Worm (Caenorhabditis elegans) whole organism, young adult: ENCODE measurements around the gene Y41D4A.3.

Experiments
- D2030.7 ChIP-seq: fragments of 200-800 bp; sonication (Bioruptor generic); IDR thresholded peaks from 2 replicates; pipeline ENCODE4 v1.3.6; 2022; ENCODE audit warnings: missing genetic modification reagents, missing genetic modification characterization, missing compliant biosample characterization
- F33H1.4 ChIP-seq: fragments of 200-800 bp; sonication (Bioruptor generic); IDR thresholded peaks from 2 replicates; pipeline ENCODE4 v1.3.6; 2022; ENCODE audit warnings: missing genetic modification reagents, missing genetic modification characterization, missing compliant biosample characterization
- F39B2.1 ChIP-seq: fragments of 200-800 bp; sonication (Bioruptor generic); IDR thresholded peaks from 2 replicates; pipeline ENCODE4 v1.3.6; 2022; ENCODE audit warnings: missing genetic modification reagents, missing genetic modification characterization, missing compliant biosample characterization
- K11D2.4 ChIP-seq: fragments of 200-800 bp; sonication (Bioruptor generic); IDR thresholded peaks from 2 replicates; pipeline ENCODE4 v1.3.6; 2022; ENCODE audit warnings: missing genetic modification reagents, missing genetic modification characterization, missing compliant biosample characterization
- K12H6.12 ChIP-seq: fragments of 200-800 bp; sonication (Bioruptor generic); optimal IDR thresholded peaks from 2 replicates; lab custom pipeline; 2018; ENCODE audit warnings: mild to moderate bottlenecking, missing genetic modification characterization, missing compliant biosample characterization
- Y53G8AR.9 ChIP-seq: fragments of 200-800 bp; sonication (Bioruptor generic); conservative IDR thresholded peaks from 2 replicates; pipeline ENCODE4 v1.3.6; 2022; ENCODE audit warnings: missing genetic modification reagents, missing genetic modification characterization, missing compliant biosample characterization
- ama-1 ChIP-seq, 3 experiments: fragments of 150-350 bp in 1 of 3; sonication (generic microtip) in 2 of 3; optimal IDR thresholded peaks; 2 replicates each; lab custom pipeline; 2014 to 2018; ENCODE audit warnings: missing biosample characterization in 2 of 3, missing genetic modification characterization in 2 of 3, missing genetic modification reagents in 2 of 3
- athp-1 ChIP-seq: sonication (generic microtip); optimal IDR thresholded peaks from 2 replicates; lab custom pipeline; 2017; ENCODE audit warnings: mild to moderate bottlenecking, missing genetic modification characterization, missing compliant biosample characterization
- bed-1 ChIP-seq: fragments of 200-800 bp; sonication (Bioruptor generic); IDR thresholded peaks from 2 replicates; pipeline ENCODE4 v1.3.6; 2022; ENCODE audit warnings: missing genetic modification reagents, missing genetic modification characterization, missing compliant biosample characterization
- ceh-58 ChIP-seq: fragments of 200-800 bp; sonication (Bioruptor generic); IDR thresholded peaks from 2 replicates; pipeline ENCODE4 v1.3.6; 2022; ENCODE audit warnings: missing genetic modification characterization, missing compliant biosample characterization
- ceh-91 ChIP-seq: fragments of 200-800 bp; sonication (Bioruptor generic); IDR thresholded peaks from 2 replicates; pipeline ENCODE4 v1.3.6; 2022; ENCODE audit warnings: missing genetic modification reagents, missing genetic modification characterization, missing compliant biosample characterization
- die-1 ChIP-seq: sonication (generic microtip); optimal IDR thresholded peaks from 2 replicates; lab custom pipeline; 2016; ENCODE audit warnings: missing genotype, mild to moderate bottlenecking, missing genetic modification characterization, missing compliant biosample characterization
- dox-1 ChIP-seq: fragments of 200-800 bp; sonication (Bioruptor generic); IDR thresholded peaks from 2 replicates; pipeline ENCODE4 v1.3.6; 2022; ENCODE audit warnings: missing genetic modification reagents, missing genetic modification characterization, missing compliant biosample characterization
- dpff-1 ChIP-seq: sonication (generic microtip); optimal IDR thresholded peaks from 2 replicates; lab custom pipeline; 2017; ENCODE audit warnings: mild to moderate bottlenecking, missing genetic modification characterization, missing compliant biosample characterization
- egrh-3 ChIP-seq: fragments of 200-800 bp; sonication (Bioruptor generic); IDR thresholded peaks from 2 replicates; pipeline ENCODE4 v1.3.6; 2022; ENCODE audit warnings: missing genetic modification reagents, missing genetic modification characterization, missing compliant biosample characterization
- him-1 ChIP-seq: sonication (generic microtip); optimal IDR thresholded peaks from 2 replicates; lab custom pipeline; 2016; ENCODE audit warnings: missing genotype, missing genetic modification reagents, missing genetic modification characterization, missing compliant biosample characterization
- hlh-26 ChIP-seq: fragments of 200-800 bp; sonication (Bioruptor generic); conservative IDR thresholded peaks from 2 replicates; pipeline ENCODE4 v1.3.6; 2022; ENCODE audit warnings: missing genetic modification reagents, missing genetic modification characterization, missing compliant biosample characterization
- lag-1 ChIP-seq: fragments of 200-800 bp; sonication (Bioruptor generic); IDR thresholded peaks from 2 replicates; pipeline ENCODE4 v1.3.6; 2022; ENCODE audit warnings: missing genetic modification reagents, missing genetic modification characterization, missing compliant biosample characterization
- let-526 ChIP-seq: fragments of 200-800 bp; sonication (Bioruptor generic); IDR thresholded peaks from 2 replicates; pipeline ENCODE4 v1.3.6; 2022; ENCODE audit warnings: missing genetic modification reagents, missing genetic modification characterization, missing compliant biosample characterization
- let-607 ChIP-seq, 2 experiments: fragments of 200-800 bp in 1 of 2; sonication (Bioruptor generic) in 1 of 2; sonication (generic microtip) in 1 of 2; optimal IDR thresholded peaks; 2 replicates each; lab custom pipeline; 2016 to 2018; ENCODE audit warnings: mild to moderate bottlenecking in 2 of 2, missing compliant biosample characterization in 2 of 2, missing genetic modification characterization in 2 of 2, moderate library complexity in 2 of 2, missing genotype in 1 of 2
- lin-26 ChIP-seq: fragments of 200-800 bp; sonication (Bioruptor generic); IDR thresholded peaks from 2 replicates; pipeline ENCODE4 v1.3.6; 2022; ENCODE audit warnings: missing genetic modification reagents, missing genetic modification characterization, missing compliant biosample characterization
- lin-40 ChIP-seq: sonication (generic microtip); optimal IDR thresholded peaks from 2 replicates; lab custom pipeline; 2016; ENCODE audit warnings: missing genetic modification characterization, mild to moderate bottlenecking, missing compliant biosample characterization, missing genotype, missing genetic modification reagents
- lir-1 ChIP-seq: fragments of 200-800 bp; sonication (Bioruptor generic); conservative IDR thresholded peaks from 2 replicates; pipeline ENCODE4 v1.3.6; 2022; ENCODE audit warnings: missing genetic modification reagents, missing genetic modification characterization, missing compliant biosample characterization
- mcd-1 ChIP-seq: fragments of 200-800 bp; sonication (Bioruptor generic); IDR thresholded peaks from 2 replicates; pipeline ENCODE4 v1.3.6; 2022; ENCODE audit warnings: missing genetic modification reagents, missing genetic modification characterization, missing compliant biosample characterization
- nfya-1 ChIP-seq: sonication (generic microtip); optimal IDR thresholded peaks from 2 replicates; lab custom pipeline; 2017; ENCODE audit warnings: antibody characterized with exemption, missing compliant biosample characterization, missing genetic modification characterization, borderline replicate concordance; ENCODE audit not compliant: insufficient read depth
- nfyb-1 ChIP-seq: fragments of 200-800 bp; sonication (Bioruptor generic); IDR thresholded peaks from 2 replicates; pipeline ENCODE4 v1.3.6; 2022; ENCODE audit warnings: missing genetic modification reagents, missing genetic modification characterization, missing compliant biosample characterization
- pbrm-1 ChIP-seq: fragments of 200-800 bp; sonication (Bioruptor generic); IDR thresholded peaks from 2 replicates; pipeline ENCODE4 v1.3.6; 2022; ENCODE audit warnings: missing genetic modification reagents, missing genetic modification characterization, missing compliant biosample characterization
- rcor-1 ChIP-seq: fragments of 200-800 bp; sonication (Bioruptor generic); IDR thresholded peaks from 2 replicates; pipeline ENCODE4 v1.3.6; 2022; ENCODE audit warnings: missing genetic modification reagents, missing genetic modification characterization, missing compliant biosample characterization
- rec-8 ChIP-seq, 2 experiments: sonication (generic microtip); optimal IDR thresholded peaks; 2 replicates each; lab custom pipeline; 2016; ENCODE audit warnings: mild to moderate bottlenecking in 2 of 2, missing genetic modification characterization in 2 of 2, missing genetic modification reagents in 2 of 2, missing genotype in 2 of 2, missing biosample characterization in 1 of 2, missing compliant biosample characterization in 1 of 2, moderate library complexity in 1 of 2
- unc-62 ChIP-seq: fragments of 150-350 bp; optimal IDR thresholded peaks from 2 replicates; lab custom pipeline; 2014; ENCODE audit warnings: missing biosample characterization, missing genetic modification reagents, missing genetic modification characterization
- zfh-2 ChIP-seq: fragments of 200-800 bp; sonication (Bioruptor generic); conservative IDR thresholded peaks from 2 replicates; pipeline ENCODE4 v1.3.6; 2022; ENCODE audit warnings: missing genetic modification reagents, missing genetic modification characterization, missing compliant biosample characterization
- ztf-25 ChIP-seq: fragments of 200-800 bp; sonication (Bioruptor generic); IDR thresholded peaks from 2 replicates; pipeline ENCODE4 v1.3.6; 2022; ENCODE audit warnings: missing genetic modification reagents, missing genetic modification characterization, missing compliant biosample characterization
- ztf-26 ChIP-seq: sonication (generic microtip); optimal IDR thresholded peaks from 2 replicates; lab custom pipeline; 2017; ENCODE audit warnings: missing genetic modification characterization, missing compliant biosample characterization

Gene Y41D4A.3

DNA sequence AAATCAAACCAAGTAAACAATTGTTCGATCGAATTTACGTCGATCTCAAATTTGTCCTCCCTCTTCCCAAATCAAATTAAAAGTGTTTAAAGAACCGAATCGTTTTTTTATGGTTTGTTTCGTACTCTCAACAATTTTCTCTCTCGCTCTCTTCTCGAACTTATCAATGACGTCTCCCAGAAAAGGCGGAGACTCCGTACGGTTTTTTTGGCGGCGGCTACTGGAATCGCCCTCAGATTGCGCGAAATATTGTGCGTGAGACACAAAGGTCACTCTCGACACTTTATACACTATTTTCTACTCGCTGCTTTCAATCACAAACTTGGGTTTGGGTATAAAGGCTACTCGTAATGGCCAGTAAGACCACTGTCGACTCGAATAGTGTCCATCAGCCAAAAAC lies 33.1 kb upstream of the Y41D4A.3 start, which contains the start of gene epic-2:
TSS of gene epic-2 (plus strand) at position 317 of the 400 bp plus-strand sequence.
- TF ChIP-seq F39B2.1 (GFP tag; lab: Robert Waterston, UW): no peak
- TF ChIP-seq dpff-1 (tag; lab: Kevin White, UChicago): no peak
- no peak for TF ChIP-seq unc-62 (GFP tag; lab: Kevin White, UChicago)
- no peak for TF ChIP-seq ceh-58 (GFP tag; lab: Robert Waterston, UW)
- TF ChIP-seq let-607 (tag; optimal IDR thresholded peaks at IDR 0.05; lab: Kevin White, UChicago): no peak
- no peak for TF ChIP-seq die-1
- no peak for TF ChIP-seq lag-1 (GFP tag; lab: Robert Waterston, UW)

DNA sequence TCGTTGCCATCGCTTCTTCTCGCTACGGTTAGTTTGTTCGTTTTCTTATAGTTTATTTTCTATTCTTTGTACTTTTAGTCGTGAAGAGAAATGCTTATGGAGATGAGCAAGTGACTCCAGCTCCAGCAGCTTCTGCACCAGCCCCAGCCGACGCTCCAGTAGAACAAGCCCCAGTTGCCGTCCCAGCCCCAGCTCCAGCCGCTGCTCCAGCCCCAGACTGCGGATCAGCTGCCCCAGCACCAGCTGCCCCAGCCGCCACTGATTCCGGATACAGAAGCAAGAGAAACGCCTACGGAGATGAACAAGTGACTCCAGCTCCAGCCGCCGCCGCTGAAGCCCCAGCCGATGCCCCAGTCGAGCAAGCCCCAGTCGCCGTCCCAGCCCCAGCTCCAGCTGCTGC lies 32.7 kb upstream of the Y41D4A.3 start:
- TF ChIP-seq zfh-2 (GFP tag; lab: Robert Waterston, UW) (peak; percentile 65; the same call in 1 of the 2 replicates), mcd-1 (GFP tag; lab: Robert Waterston, UW) (peak; percentile 31; the same call in 1 of the 2 replicates), egrh-3 (GFP tag; lab: Robert Waterston, UW) (peak; percentile 86), lin-40 (tag; lab: Kevin White, UChicago) (peak; percentile 20), lin-26 (GFP tag; lab: Robert Waterston, UW) (peak; percentile 31; the same call in 1 of the 2 replicates)
- TF ChIP-seq, all 124 proteins: peak for 5; not testable (repeated sequence) for 119

DNA sequence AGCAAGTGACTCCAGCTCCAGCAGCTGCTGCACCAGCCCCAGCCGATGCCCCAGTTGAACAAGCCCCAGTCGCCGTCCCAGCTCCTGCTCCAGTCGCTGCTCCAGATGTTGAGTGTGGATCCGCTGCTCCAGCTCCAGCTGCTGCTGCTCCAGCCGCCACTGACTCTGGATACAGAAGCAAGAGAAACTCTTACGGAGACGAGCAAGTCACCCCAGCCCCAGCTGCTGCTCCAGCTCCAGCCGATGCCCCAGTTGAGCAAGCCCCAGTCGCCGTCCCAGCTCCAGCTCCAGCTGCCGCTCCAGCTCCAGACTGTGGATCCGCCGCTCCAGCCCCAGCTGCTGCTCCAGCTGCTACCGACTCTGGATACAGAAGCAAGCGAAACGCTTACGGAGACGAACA lies 32.0 kb upstream of the Y41D4A.3 start:
- TF ChIP-seq F39B2.1 (GFP tag; lab: Robert Waterston, UW) (no peak), nfya-1 (tag; lab: Kevin White, UChicago) (no peak), ztf-25 (GFP tag; lab: Robert Waterston, UW) (no peak), zfh-2 (GFP tag; lab: Robert Waterston, UW) (peak; percentile 25; the same call in 1 of the 2 replicates), lin-40 (tag; lab: Kevin White, UChicago) (peak; percentile 79), lin-26 (GFP tag; lab: Robert Waterston, UW) (peak; percentile 66; the same call in 1 of the 2 replicates), let-526 (GFP tag; lab: Robert Waterston, UW) (0 out of 2 replicates have a peak, but pooled peaks have one; percentile 7), egrh-3 (GFP tag; lab: Robert Waterston, UW) (peak; percentile 88), him-1 (tag; lab: Kevin White, UChicago) (no peak)

DNA sequence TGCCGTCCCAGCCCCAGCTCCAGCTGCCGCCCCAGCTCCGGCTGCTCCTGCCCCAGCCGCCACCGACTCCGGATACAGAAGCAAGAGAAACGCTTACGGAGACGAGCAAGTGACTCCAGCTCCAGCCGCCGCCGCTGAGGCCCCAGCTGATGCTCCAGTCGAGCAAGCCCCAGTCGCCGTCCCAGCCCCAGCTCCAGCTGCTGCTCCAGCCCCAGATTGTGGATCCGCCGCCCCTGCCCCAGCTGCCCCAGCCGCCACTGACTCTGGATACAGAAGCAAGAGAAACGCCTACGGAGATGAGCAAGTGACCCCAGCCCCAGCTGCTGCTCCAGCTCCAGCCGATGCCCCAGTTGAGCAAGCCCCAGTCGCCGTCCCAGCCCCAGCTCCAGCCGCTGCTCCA lies 31.1 kb upstream of the Y41D4A.3 start:
- 0 out of 2 replicates have a peak, but pooled peaks have one; percentile 23 for TF ChIP-seq ceh-58 (GFP tag; lab: Robert Waterston, UW)
- TF ChIP-seq lin-26 (GFP tag; lab: Robert Waterston, UW): peak; percentile 84
- peak; percentile 55 for TF ChIP-seq mcd-1 (GFP tag; lab: Robert Waterston, UW)
- 0 out of 2 replicates have a peak, but pooled peaks have one; percentile 23 for TF ChIP-seq bed-1 (GFP tag; lab: Robert Waterston, UW)
- TF ChIP-seq egrh-3 (GFP tag; lab: Robert Waterston, UW): peak; percentile 98
- 0 out of 2 replicates have a peak, but pooled peaks have one; percentile 19 for TF ChIP-seq Y53G8AR.9
- TF ChIP-seq ceh-91 (GFP tag; lab: Robert Waterston, UW): 0 out of 2 replicates have a peak, but pooled peaks have one; percentile 10
- 0 out of 2 replicates have a peak, but pooled peaks have one; percentile 22 for TF ChIP-seq dox-1 (GFP tag; lab: Robert Waterston, UW)
- 0 out of 2 replicates have a peak, but pooled peaks have one; percentile 19 for TF ChIP-seq K11D2.4
- peak; percentile 70 for TF ChIP-seq zfh-2 (GFP tag; lab: Robert Waterston, UW)

DNA sequence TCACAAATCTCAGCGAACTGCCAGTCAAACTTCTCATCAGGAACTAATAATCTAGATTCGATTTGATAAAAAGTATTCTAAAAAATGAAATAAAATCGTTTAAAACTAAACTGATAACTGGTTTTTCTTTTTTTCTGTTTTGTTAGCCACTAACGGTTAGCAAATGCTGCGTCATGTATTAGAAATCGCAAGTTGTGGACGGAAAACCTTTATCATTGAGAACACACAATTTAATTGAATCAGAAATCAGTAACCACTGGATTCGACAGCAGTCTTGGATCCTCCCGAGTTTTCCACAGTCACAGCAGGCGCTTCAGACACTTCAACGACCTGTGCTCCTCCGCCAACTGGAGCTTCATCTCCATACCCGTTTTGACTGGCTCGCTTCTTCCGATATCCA lies 30.6 kb upstream of the Y41D4A.3 start:
- TF ChIP-seq rec-8 (tag; optimal IDR thresholded peaks at IDR 0.05; lab: Kevin White, UChicago) (no peak), ztf-26 (tag; lab: Kevin White, UChicago) (peak; percentile 31), F33H1.4 (no peak), lin-40 (tag; lab: Kevin White, UChicago) (peak; percentile 18), K11D2.4 (peak; percentile 25; the same call in 1 of the 2 replicates), lin-26 (GFP tag; lab: Robert Waterston, UW) (peak; percentile 10), rcor-1 (no peak)

DNA sequence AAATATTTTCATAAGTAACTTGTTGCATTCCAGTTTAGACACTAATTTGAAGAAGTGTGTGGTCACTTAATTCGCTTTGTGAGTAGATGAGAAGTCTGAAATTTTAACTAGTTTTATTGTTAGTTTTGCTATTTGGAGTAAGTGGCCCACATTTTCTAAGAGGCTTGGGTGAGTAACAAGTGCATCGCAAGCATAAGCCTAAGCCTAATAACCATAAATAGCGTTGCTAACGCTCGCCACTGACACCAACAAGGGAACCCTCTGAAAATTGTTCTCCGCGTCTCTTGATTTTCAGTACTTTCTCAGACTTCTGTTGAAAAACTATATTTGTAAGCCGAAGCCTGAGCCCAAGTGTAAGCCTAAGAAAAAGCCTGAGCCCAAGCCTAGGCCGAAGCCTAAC lies 29.3 kb upstream of the Y41D4A.3 start, which contains the start of gene epic-3:
TSS of gene epic-3 (minus strand) at position 101 of the 400 bp plus-strand sequence.
- TF ChIP-seq let-526 (GFP tag; lab: Robert Waterston, UW): no peak
- TF ChIP-seq athp-1: no peak
- TF ChIP-seq ama-1 (optimal IDR thresholded peaks at IDR 0.05; lab: Kevin White, UChicago): no peak
- no peak for TF ChIP-seq ama-1 (GFP tag; optimal IDR thresholded peaks at IDR 0.05; lab: Kevin White, UChicago)
- TF ChIP-seq lin-40 (tag; lab: Kevin White, UChicago): no peak
- no peak for TF ChIP-seq hlh-26
- no peak for TF ChIP-seq K12H6.12
- no peak for TF ChIP-seq nfyb-1 (GFP tag; lab: Robert Waterston, UW)
- TF ChIP-seq ztf-25 (GFP tag; lab: Robert Waterston, UW): no peak
- no peak for TF ChIP-seq pbrm-1 (GFP tag; lab: Robert Waterston, UW)
- no peak for TF ChIP-seq Y53G8AR.9
- no peak for TF ChIP-seq lir-1 (GFP tag; lab: Robert Waterston, UW)
- TF ChIP-seq D2030.7 (GFP tag; lab: Robert Waterston, UW): no peak
- TF ChIP-seq, all 124 proteins: peak for 0
